Fruit fly (Drosophila melanogaster): ENCODE results near the gene mira.

- peak; percentile 85 for TF ChIP-seq fd59A (GFP tag; optimal IDR thresholded peaks at IDR 0.05)
- peak; percentile 64 for TF ChIP-seq dsx (GFP tag; optimal IDR thresholded peaks at IDR 0.05; ENCODE audit: poor library complexity, severe bottlenecking)
- peak; percentile 87 for TF ChIP-seq CG3919 (GFP tag; optimal IDR thresholded peaks at IDR 0.05)
- peak; percentile 66 for TF ChIP-seq Eip93F (GFP tag; optimal IDR thresholded peaks at IDR 0.05)
- TF ChIP-seq CG31627 (GFP tag; optimal IDR thresholded peaks at IDR 0.05), result peak; percentile 95
- peak; percentile 81 for TF ChIP-seq Gug (GFP tag; IDR thresholded peaks at IDR 0.05)
- TF ChIP-seq Sox14 (GFP tag; optimal IDR thresholded peaks at IDR 0.05), result peak; percentile 89
- TF ChIP-seq Ets96B (tag; optimal IDR thresholded peaks at IDR 0.05), result peak; percentile 80
- TF ChIP-seq CG6163 (GFP tag; IDR thresholded peaks at IDR 0.05), result peak; percentile 91
- TF ChIP-seq fkh (GFP tag; optimal IDR thresholded peaks at IDR 0.05), result peak; percentile 61
- peak; percentile 95 for TF ChIP-seq Hr39 (GFP tag; optimal IDR thresholded peaks at IDR 0.05)
- peak; percentile 91 for TF ChIP-seq eg (GFP tag; IDR thresholded peaks at IDR 0.05)
- TF ChIP-seq CG4318 (GFP tag; optimal IDR thresholded peaks at IDR 0.05), result no peak
- peak; percentile 89 for TF ChIP-seq Sox15 (GFP tag; optimal IDR thresholded peaks at IDR 0.05)
These were observed 28.9 kb downstream of the mira start for dm6 chr3R:19905932-19906439.
